Worm (Caenorhabditis elegans) whole organism, L1 larva: ENCODE measurements around the gene srab-8.

ENCODE experiments used
- irx-1 ChIP-seq: sonication (generic microtip); optimal IDR thresholded peaks from 2 replicates; lab custom pipeline; 2016; ENCODE audit warnings: missing genetic modification characterization, missing compliant biosample characterization
- ztf-4 ChIP-seq: fragments of 150-350 bp; optimal IDR thresholded peaks from 2 replicates; lab custom pipeline; 2014; ENCODE audit warnings: missing biosample characterization, missing genetic modification characterization

DNA sequence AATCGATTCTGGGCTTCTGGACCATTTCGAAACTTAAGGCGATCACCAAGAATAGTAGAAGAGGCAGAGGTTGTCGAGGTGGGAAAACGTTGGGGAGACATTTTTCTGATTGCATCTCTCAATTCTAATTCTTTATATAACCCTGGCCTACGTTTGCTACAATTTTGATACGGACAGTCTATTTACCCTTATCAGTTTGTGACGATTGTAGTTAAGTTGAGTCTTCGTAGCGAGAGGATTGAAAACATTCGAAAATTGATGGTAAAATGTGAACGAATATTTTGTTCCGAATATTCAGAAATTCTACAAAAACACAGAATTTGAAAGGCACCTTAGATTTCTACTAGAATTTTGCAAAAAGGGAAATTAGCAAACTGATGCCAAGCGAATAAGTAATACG lies 48.6 kb upstream of the srab-8 start, which contains the start of gene Y73C8C.10:
- TF ChIP-seq irx-1 (tag; lab: Kevin White, UChicago) = no peak
- TF ChIP-seq ztf-4 (tag; lab: Kevin White, UChicago) = no peak
